Fruit fly (Drosophila melanogaster) whole organism, pupa: Measurements from ENCODE around the gene Ugt37D1.

ENCODE experiments used
- CG10348 ChIP-seq: fragments of 200-800 bp; sonication (Bioruptor generic); IDR thresholded peaks from 2 replicates; pipeline ENCODE4 v1.3.6; 2022; ENCODE audit warnings: missing biosample characterization, missing genetic modification characterization
- CG12605 ChIP-seq: fragments of 200-800 bp; sonication (Bioruptor generic); IDR thresholded peaks from 2 replicates; pipeline ENCODE4 v1.3.6; 2022; ENCODE audit warnings: missing biosample characterization, missing genetic modification characterization
- CG13204 ChIP-seq: fragments of 200-800 bp; sonication (Bioruptor generic); optimal IDR thresholded peaks from 2 replicates; lab custom pipeline; 2018; ENCODE audit warnings: missing biosample characterization, mild to moderate bottlenecking, missing genetic modification characterization, moderate library complexity
- CG14655 ChIP-seq: fragments of 200-800 bp; sonication (Bioruptor generic); optimal IDR thresholded peaks from 3 replicates; lab custom pipeline; 2017; ENCODE audit warnings: mild to moderate bottlenecking, missing biosample characterization, missing genetic modification reagents, missing genetic modification characterization
- CG15710 ChIP-seq: fragments of 200-800 bp; sonication (Bioruptor generic); optimal IDR thresholded peaks from 2 replicates; lab custom pipeline; 2018; ENCODE audit warnings: missing biosample characterization, mild to moderate bottlenecking, missing genetic modification characterization, moderate library complexity
- CG17806 ChIP-seq: fragments of 200-800 bp; sonication (Bioruptor generic); optimal IDR thresholded peaks from 2 replicates; lab custom pipeline; 2018; ENCODE audit warnings: missing biosample characterization, mild to moderate bottlenecking, missing genetic modification characterization, moderate library complexity
- CG32121 ChIP-seq: fragments of 200-800 bp; sonication (Bioruptor generic); IDR thresholded peaks from 2 replicates; pipeline ENCODE4 v1.3.6; 2022; ENCODE audit warnings: missing biosample characterization, missing genetic modification characterization
- CG34367 ChIP-seq: fragments of 200-800 bp; sonication (Bioruptor generic); optimal IDR thresholded peaks from 2 replicates; lab custom pipeline; 2018; ENCODE audit warnings: missing biosample characterization, mild to moderate bottlenecking, missing genetic modification characterization
- CG4496 ChIP-seq: fragments of 200-800 bp; sonication (Bioruptor generic); IDR thresholded peaks from 3 replicates; pipeline ENCODE4 v1.3.6; 2022; ENCODE audit warnings: missing biosample characterization, missing genetic modification characterization
- CG8159 ChIP-seq: fragments of 200-800 bp; sonication (Bioruptor generic); optimal IDR thresholded peaks from 3 replicates; lab custom pipeline; 2018; ENCODE audit warnings: missing biosample characterization, mild to moderate bottlenecking, missing genetic modification characterization, moderate library complexity
- CG8301 ChIP-seq: fragments of 200-800 bp; sonication (Bioruptor generic); optimal IDR thresholded peaks from 2 replicates; lab custom pipeline; 2018; ENCODE audit warnings: missing biosample characterization, mild to moderate bottlenecking, missing genetic modification characterization
- CG9948 ChIP-seq: fragments of 200-800 bp; sonication (Bioruptor generic); optimal IDR thresholded peaks from 2 replicates; lab custom pipeline; 2018; ENCODE audit warnings: missing biosample characterization, mild to moderate bottlenecking, missing genetic modification characterization, moderate library complexity
- D1 ChIP-seq: fragments of 200-800 bp; sonication (Bioruptor generic); optimal IDR thresholded peaks from 2 replicates; lab custom pipeline; 2018; ENCODE audit warnings: missing biosample characterization, mild to moderate bottlenecking, missing genetic modification characterization, moderate library complexity
- EcR ChIP-seq: fragments of 200-800 bp; sonication (Bioruptor generic); optimal IDR thresholded peaks from 3 replicates; lab custom pipeline; 2019; ENCODE audit warnings: missing biosample characterization, missing genetic modification characterization, mild to moderate bottlenecking, moderate library complexity, missing genetic modification reagents
- Ets98B ChIP-seq: fragments of 200-800 bp; sonication (Bioruptor generic); IDR thresholded peaks from 2 replicates; pipeline ENCODE4 v1.3.6; 2022; ENCODE audit warnings: missing biosample characterization, missing genetic modification characterization
- Pif1A ChIP-seq: fragments of 200-800 bp; sonication (Bioruptor generic); optimal IDR thresholded peaks from 3 replicates; lab custom pipeline; 2016; ENCODE audit warnings: missing biosample characterization, missing genetic modification characterization
- Pif1B ChIP-seq: fragments of 200-800 bp; sonication (Bioruptor generic); optimal IDR thresholded peaks from 3 replicates; lab custom pipeline; 2016; ENCODE audit warnings: missing biosample characterization, missing genetic modification characterization
- Snoo ChIP-seq: fragments of 200-800 bp; sonication (Bioruptor generic); optimal IDR thresholded peaks from 3 replicates; lab custom pipeline; 2017; ENCODE audit warnings: missing biosample characterization, mild to moderate bottlenecking, missing genetic modification characterization, inconsistent platforms
- fd96Ca ChIP-seq: fragments of 200-800 bp; sonication (Bioruptor generic); IDR thresholded peaks from 3 replicates; pipeline ENCODE4 v1.3.6; 2022; ENCODE audit warnings: missing biosample characterization, missing genetic modification characterization
- gl ChIP-seq: fragments of 200-800 bp; sonication (Bioruptor generic); optimal IDR thresholded peaks from 2 replicates; lab custom pipeline; 2018; ENCODE audit warnings: missing biosample characterization, mild to moderate bottlenecking, missing genetic modification characterization
- rn ChIP-seq: fragments of 200-800 bp; sonication (Bioruptor generic); IDR thresholded peaks from 2 replicates; pipeline ENCODE4 v1.3.6; 2022; ENCODE audit warnings: missing biosample characterization, missing genetic modification characterization

Ugt37D1 gene

DNA sequence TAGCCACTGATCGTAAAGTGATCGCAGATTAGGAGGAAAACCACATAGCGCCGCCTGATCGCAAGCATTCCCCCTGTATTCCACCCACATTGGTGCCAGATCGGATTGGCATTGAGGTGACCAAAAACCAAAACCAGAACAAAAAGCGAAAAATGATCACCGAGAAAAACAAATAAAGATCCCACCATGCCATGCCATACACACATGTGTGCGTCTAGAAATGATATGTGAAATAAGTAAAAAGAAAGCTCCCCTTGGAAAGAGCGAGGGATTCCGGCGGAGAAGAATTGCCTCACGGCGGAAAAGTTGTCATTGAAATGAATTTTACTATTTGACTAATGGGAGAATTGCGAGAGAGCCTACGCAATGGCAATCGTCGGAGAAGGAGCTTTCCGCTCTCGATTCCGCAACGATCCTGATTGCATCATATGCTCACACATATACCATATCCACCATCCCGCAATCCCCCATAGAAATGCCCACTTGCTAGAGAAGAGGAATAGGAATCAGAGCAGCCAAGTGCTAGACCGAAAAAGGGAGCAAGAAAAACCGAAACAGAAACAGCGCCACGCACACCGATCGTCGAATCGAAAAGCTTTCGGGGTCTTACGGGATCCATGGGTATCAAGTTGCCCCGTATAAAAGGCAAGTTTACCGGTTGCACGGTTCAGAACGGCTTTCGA, 32.6 kb upstream of the Ugt37D1 start, which contains the start of gene Mhc:
Gene Mhc (plus strand): TSS at position 497 of the 683 bp plus-strand sequence.
- TF ChIP-seq CG12605 = no peak
- TF ChIP-seq CG4496 (GFP tag; lab: Robert Waterston, UW) = 0 out of 3 replicates have a peak, but pooled peaks have one; percentile 36

DNA sequence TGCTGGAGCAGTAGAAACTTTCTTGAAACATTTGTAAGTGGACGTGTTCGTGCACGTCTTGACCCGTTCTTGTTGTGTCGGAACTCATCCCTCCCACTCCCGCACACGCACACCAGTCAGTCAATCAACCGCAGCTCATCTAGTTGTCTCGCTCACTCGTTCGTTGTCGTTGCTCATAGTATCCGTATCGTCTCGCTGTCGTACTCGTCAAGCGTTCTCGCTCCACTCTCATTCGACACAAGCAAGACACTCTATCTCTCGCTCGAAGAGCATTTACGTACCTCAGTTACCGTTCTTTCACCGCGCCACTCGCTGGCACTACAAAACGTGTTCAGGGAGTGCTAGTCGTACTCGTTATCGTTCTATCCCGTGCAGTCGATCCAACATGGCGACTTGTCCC, 11.3 kb upstream of the Ugt37D1 start:
- TF ChIP-seq CG15710 (tag; lab: Kevin White, UChicago) (no peak), CG4496 (GFP tag; lab: Robert Waterston, UW) (no peak), CG14655 (no peak), gl (tag; lab: Kevin White, UChicago) (no peak), CG17806 (tag; lab: Kevin White, UChicago) (no peak), Ets98B (GFP tag; lab: Robert Waterston, UW) (no peak), D1 (tag; lab: Kevin White, UChicago) (no peak), CG8301 (tag; lab: Kevin White, UChicago) (no peak), Pif1A (no peak), Snoo (no peak), rn (no peak), CG9948 (tag; lab: Kevin White, UChicago) (no peak), CG12605 (no peak), CG34367 (tag; lab: Kevin White, UChicago) (no peak), fd96Ca (GFP tag; lab: Robert Waterston, UW) (no peak), EcR (GFP tag; lab: Kevin White, UChicago) (no peak), Pif1B (no peak), CG13204 (GFP tag; lab: Kevin White, UChicago) (no peak)

DNA sequence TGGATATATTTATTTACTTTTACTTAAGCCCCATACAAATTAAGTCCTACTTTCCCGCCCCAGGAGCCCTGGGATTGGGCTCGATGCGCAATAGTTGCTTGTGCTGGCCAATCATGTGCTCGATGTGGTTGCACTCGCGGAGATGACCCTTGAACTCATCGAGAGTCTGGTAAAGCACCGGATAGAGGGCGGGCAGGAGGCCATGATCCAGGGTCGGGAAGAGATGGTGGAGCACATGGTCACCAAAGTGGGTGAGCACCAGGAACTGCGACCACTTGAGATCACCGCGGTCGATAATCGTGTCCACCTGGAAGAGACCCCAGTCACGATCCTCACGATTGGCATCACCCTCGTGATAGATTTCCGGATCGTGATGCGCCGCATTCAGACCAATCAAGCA, 9.9 kb upstream of the Ugt37D1 start:
- TF ChIP-seq CG12605 (no peak), fd96Ca (GFP tag; lab: Robert Waterston, UW) (no peak), Pif1A (no peak), CG14655 (no peak), CG32121 (no peak), CG8301 (tag; lab: Kevin White, UChicago) (no peak), gl (tag; lab: Kevin White, UChicago) (no peak), CG34367 (tag; lab: Kevin White, UChicago) (no peak), Pif1B (no peak), CG17806 (tag; lab: Kevin White, UChicago) (no peak), Snoo (no peak), CG13204 (GFP tag; lab: Kevin White, UChicago) (no peak), D1 (tag; lab: Kevin White, UChicago) (no peak), Ets98B (GFP tag; lab: Robert Waterston, UW) (no peak), CG9948 (tag; lab: Kevin White, UChicago) (no peak), EcR (GFP tag; lab: Kevin White, UChicago) (no peak), CG10348 (GFP tag; lab: Robert Waterston, UW) (no peak), rn (no peak), CG8159 (tag; lab: Kevin White, UChicago) (no peak), CG15710 (tag; lab: Kevin White, UChicago) (no peak)

DNA sequence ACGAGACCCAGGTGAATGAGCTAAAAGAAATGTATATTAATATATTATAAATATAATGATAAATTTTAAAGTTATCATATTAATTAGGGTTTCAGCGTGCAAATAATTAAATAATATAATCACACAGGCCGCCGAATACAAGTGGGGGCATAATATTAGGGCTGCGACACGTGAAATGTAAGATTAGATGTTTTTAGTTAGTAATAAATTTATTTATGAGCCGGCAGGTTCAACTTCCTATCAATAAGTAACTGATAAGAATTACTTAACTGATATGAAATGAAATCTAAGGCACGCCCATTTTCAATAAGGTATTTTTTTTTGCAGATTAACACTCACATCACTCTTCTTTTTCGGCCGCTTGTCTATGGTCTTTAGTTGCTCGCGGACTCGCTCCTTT, 8.9 kb upstream of the Ugt37D1 start:
- TF ChIP-seq CG13204 (GFP tag; lab: Kevin White, UChicago) = no peak
- no peak for TF ChIP-seq CG10348 (GFP tag; lab: Robert Waterston, UW)
- TF ChIP-seq Pif1A = no peak
- no peak for TF ChIP-seq CG15710 (tag; lab: Kevin White, UChicago)
- no peak for TF ChIP-seq CG8301 (tag; lab: Kevin White, UChicago)
- TF ChIP-seq Pif1B = no peak
- no peak for TF ChIP-seq fd96Ca (GFP tag; lab: Robert Waterston, UW)
- TF ChIP-seq rn = no peak
- no peak for TF ChIP-seq Ets98B (GFP tag; lab: Robert Waterston, UW)
- no peak for TF ChIP-seq CG8159 (tag; lab: Kevin White, UChicago)
- TF ChIP-seq CG17806 (tag; lab: Kevin White, UChicago) = no peak

DNA sequence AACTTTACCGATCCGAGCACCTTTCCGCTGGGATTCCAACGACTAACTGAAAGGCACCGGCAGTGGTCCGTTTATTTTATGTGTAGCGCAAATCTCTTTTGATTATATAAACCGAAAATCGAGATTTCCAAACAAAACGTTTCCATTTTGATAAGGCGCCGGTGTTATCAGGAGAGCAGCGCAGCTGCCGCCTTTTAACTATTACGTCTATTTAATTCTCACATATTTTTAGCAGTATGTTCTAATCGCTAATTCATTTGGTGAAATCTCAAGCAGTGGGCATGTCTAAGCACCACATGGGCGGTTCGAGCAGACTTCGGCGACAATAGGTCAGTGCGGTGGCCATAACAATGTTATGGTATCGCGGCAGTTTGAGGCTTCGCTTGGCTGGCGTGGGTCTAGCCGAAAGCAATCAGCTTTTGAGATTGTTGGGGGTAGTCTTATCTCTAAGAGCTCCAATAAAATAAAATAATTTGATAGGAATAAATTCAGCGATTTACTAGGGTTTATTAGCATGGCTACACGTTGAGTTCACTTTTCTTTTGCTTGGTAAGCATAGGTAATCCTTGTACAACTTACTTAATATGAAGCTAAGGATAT, 8.1 kb upstream of the Ugt37D1 start, which contains the start of gene Cyt-b5-r:
Gene Cyt-b5-r (minus strand): TSS at position 51 of the 600 bp plus-strand sequence.
- TF ChIP-seq Pif1B (no peak), CG15710 (tag; lab: Kevin White, UChicago) (no peak), CG12605 (no peak), EcR (GFP tag; lab: Kevin White, UChicago) (no peak), rn (no peak), D1 (tag; lab: Kevin White, UChicago) (no peak), CG17806 (tag; lab: Kevin White, UChicago) (no peak), gl (tag; lab: Kevin White, UChicago) (no peak), Ets98B (GFP tag; lab: Robert Waterston, UW) (no peak), CG4496 (GFP tag; lab: Robert Waterston, UW) (no peak), CG8159 (tag; lab: Kevin White, UChicago) (no peak), CG9948 (tag; lab: Kevin White, UChicago) (no peak)

DNA sequence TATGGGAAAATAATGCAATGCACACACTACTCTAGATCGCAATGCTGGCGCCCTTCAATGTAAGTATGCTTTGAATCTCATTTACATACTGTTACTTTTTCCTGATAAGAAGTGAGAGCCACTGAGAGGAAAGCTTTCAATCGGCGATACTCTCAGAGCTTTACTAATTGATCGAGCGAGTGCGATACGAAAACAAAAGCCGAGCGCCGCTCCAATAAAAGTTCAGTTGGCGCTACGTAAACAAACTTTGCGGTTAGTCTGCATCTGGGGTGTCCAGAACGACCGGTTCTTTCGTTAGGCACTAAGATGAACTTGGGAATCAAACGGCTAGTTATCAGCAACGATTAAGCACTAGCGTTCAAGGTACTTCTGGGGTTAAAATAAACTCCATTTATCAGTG, 7.5 kb upstream of the Ugt37D1 start, which contains the start of gene CG17928:
Gene CG17928 (plus strand): TSS at position 224 of the 400 bp plus-strand sequence.
- TF ChIP-seq CG4496 (GFP tag; lab: Robert Waterston, UW) (peak; percentile 63; the same call in 2 of the 3 replicates), Ets98B (GFP tag; lab: Robert Waterston, UW) (no peak), fd96Ca (GFP tag; lab: Robert Waterston, UW) (no peak)
